Fruit fly (Drosophila melanogaster): ENCODE results near the gene CG10405.

Gene CG10405

dm6 chr3R:16449187-16449973 lies 4.9 kb upstream of the CG10405 start (continued):
- TF ChIP-seq pum (GFP tag; optimal IDR thresholded peaks at IDR 0.05) (peak; percentile 96), CG10321 (GFP tag; IDR thresholded peaks at IDR 0.05) (peak; percentile 34; the same call in 1 of the 2 replicates), CG8359 (GFP tag; optimal IDR thresholded peaks at IDR 0.05; ENCODE audit: borderline replicate concordance) (peak; percentile 84), D19A (tag; optimal IDR thresholded peaks at IDR 0.05) (peak; percentile 92), knrl (GFP tag; IDR thresholded peaks at IDR 0.05; ENCODE audit: partially characterized antibody) (peak; percentile 68; the same call in 2 of the 3 replicates), BtbVII (GFP tag; optimal IDR thresholded peaks at IDR 0.05) (peak; percentile 64), BEAF-32 (GFP tag; optimal IDR thresholded peaks at IDR 0.05) (no peak), CG11085 (GFP tag; IDR thresholded peaks at IDR 0.05) (peak; percentile 88), CG13894 (tag; optimal IDR thresholded peaks at IDR 0.05) (peak; percentile 21), Bdp1 (GFP tag; optimal IDR thresholded peaks at IDR 0.05) (peak; percentile 73), nerfin-1 (tag; optimal IDR thresholded peaks at IDR 0.05) (peak; percentile 97), ems (GFP tag; optimal IDR thresholded peaks at IDR 0.05) (peak; percentile 93), CG18599 (GFP tag; optimal IDR thresholded peaks at IDR 0.05) (peak; percentile 83), salm (tag; optimal IDR thresholded peaks at IDR 0.05) (peak; percentile 85), Hand (GFP tag; optimal IDR thresholded peaks at IDR 0.05) (no peak), fu2 (GFP tag; optimal IDR thresholded peaks at IDR 0.05) (peak; percentile 76), CG10543 (GFP tag; optimal IDR thresholded peaks at IDR 0.05) (peak; percentile 73), Neu2 (GFP tag; optimal IDR thresholded peaks at IDR 0.05; ENCODE audit: borderline replicate concordance) (peak; percentile 76), slp2 (GFP tag; optimal IDR thresholded peaks at IDR 0.05) (peak; percentile 89), ewg (GFP tag; optimal IDR thresholded peaks at IDR 0.05) (peak; percentile 91), wek (GFP tag; optimal IDR thresholded peaks at IDR 0.05) (peak; percentile 80), CG12299 (tag; optimal IDR thresholded peaks at IDR 0.05) (peak; percentile 83), dm (GFP tag; optimal IDR thresholded peaks at IDR 0.05) (peak; percentile 82), Atf6 (GFP tag; IDR thresholded peaks at IDR 0.05) (peak; percentile 72), CG18764 (GFP tag; optimal IDR thresholded peaks at IDR 0.05) (peak; percentile 86), CG11504 (tag; optimal IDR thresholded peaks at IDR 0.05) (peak; percentile 93), gt (GFP tag; IDR thresholded peaks at IDR 0.05) (peak; percentile 96), lab (GFP tag; optimal IDR thresholded peaks at IDR 0.05) (peak; percentile 85), CG13775 (GFP tag; optimal IDR thresholded peaks at IDR 0.05) (peak; percentile 72), abd-A (tag; optimal IDR thresholded peaks at IDR 0.05) (no peak), kay (GFP tag; optimal IDR thresholded peaks at IDR 0.05) (peak; percentile 87), Bteb2 (GFP tag; optimal IDR thresholded peaks at IDR 0.05) (peak; percentile 50), CG7987 (GFP tag; optimal IDR thresholded peaks at IDR 0.05) (peak; percentile 71), run (tag; optimal IDR thresholded peaks at IDR 0.05) (peak; percentile 77), slbo (GFP tag; IDR thresholded peaks at IDR 0.05) (peak; percentile 93), oc (tag; optimal IDR thresholded peaks at IDR 0.05) (peak; percentile 96), CG10565 (GFP tag; optimal IDR thresholded peaks at IDR 0.05) (peak; percentile 74), amos (GFP tag; IDR thresholded peaks at IDR 0.05; ENCODE audit: partially characterized antibody) (peak; percentile 51; the same call in 1 of the 2 replicates), CG3407 (GFP tag; optimal IDR thresholded peaks at IDR 0.05) (peak; percentile 92), nerfin-2 (GFP tag; IDR thresholded peaks at IDR 0.05; ENCODE audit: partially characterized antibody) (no peak), CG7357 (GFP tag; IDR thresholded peaks at IDR 0.05) (peak; percentile 87), MBD-R2 (GFP tag; IDR thresholded peaks at IDR 0.05) (peak; percentile 52), CG34224 (GFP tag; IDR thresholded peaks at IDR 0.05; ENCODE audit: partially characterized antibody) (no peak), wor (GFP tag; IDR thresholded peaks at IDR 0.05) (peak; percentile 94), Dref (GFP tag; IDR thresholded peaks at IDR 0.05) (no peak), z (GFP tag; IDR thresholded peaks at IDR 0.05) (peak; percentile 90), chinmo (GFP tag; IDR thresholded peaks at IDR 0.05; ENCODE audit: partially characterized antibody) (0 out of 4 replicates have a peak, but pooled peaks have one; percentile 44)
